Fruit fly (Drosophila melanogaster) whole organism, embryonic: ENCODE data around the gene CG7879.

Source experiments
- dan ChIP-seq: fragments of 200-800 bp; sonication (Bioruptor generic); IDR thresholded peaks from 2 replicates; pipeline ENCODE4 v1.3.6; 2022; ENCODE audit warnings: missing biosample characterization, missing genetic modification characterization
- zfh1 ChIP-seq: fragments of 200-800 bp; sonication (Bioruptor generic); IDR thresholded peaks from 3 replicates; pipeline ENCODE4 v1.3.6; 2022; ENCODE audit warnings: missing biosample characterization, missing genetic modification characterization

- TF ChIP-seq dan (GFP tag; lab: Robert Waterston, UW) (no peak), zfh1 (GFP tag; lab: Robert Waterston, UW) (peak; percentile 67; the same call in 2 of the 3 replicates)
Observed at dm6 chr3L:1517274-1518047, 50.9 kb downstream of the CG7879 start.
